Worm (Caenorhabditis elegans): ENCODE measurements around the gene acbp-5.

Gene acbp-5

DNA sequence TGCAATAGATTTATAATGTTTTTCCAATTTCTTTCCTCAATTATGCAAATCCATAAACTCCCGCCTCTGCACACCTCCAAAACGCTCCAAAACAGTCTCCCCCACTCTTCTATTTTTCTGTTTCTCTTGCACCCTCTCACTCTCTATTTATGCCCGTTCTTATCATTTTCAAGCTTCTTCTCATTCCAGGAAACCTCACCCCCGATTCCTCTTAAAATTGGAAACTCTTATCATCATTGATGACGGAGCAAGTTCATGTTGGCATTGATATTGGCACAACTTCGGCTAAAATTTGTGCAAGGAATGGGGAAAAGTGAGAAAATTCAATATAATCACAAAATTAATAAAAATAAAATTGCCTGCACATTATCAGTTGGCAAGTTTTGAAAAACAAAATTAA is 33.7 kb downstream of the acbp-5 start, which contains the start of gene shpk-1:
Gene shpk-1, plus strand, starts transcription at position 188 of the 400 bp plus-strand sequence.
- TF ChIP-seq aptf-3 (GFP tag; IDR thresholded peaks at IDR 0.05) = no peak
- 0 out of 2 replicates have a peak, but pooled peaks have one; percentile 22 for TF ChIP-seq B0336.3 (GFP tag; IDR thresholded peaks at IDR 0.05)
- TF ChIP-seq F57A8.1 (GFP tag; optimal IDR thresholded peaks at IDR 0.05) = no peak
- TF ChIP-seq mes-4 (tag; optimal IDR thresholded peaks at IDR 0.05) = no peak
- no peak for TF ChIP-seq ztf-18 (tag; optimal IDR thresholded peaks at IDR 0.05)
- TF ChIP-seq hlh-12 (tag; optimal IDR thresholded peaks at IDR 0.05) = no peak
- peak; percentile 32 for TF ChIP-seq tbp1 (GFP tag; optimal IDR thresholded peaks at IDR 0.05)
- TF ChIP-seq athp-1 (tag; optimal IDR thresholded peaks at IDR 0.05) = no peak
- TF ChIP-seq egl-44 (GFP tag; IDR thresholded peaks at IDR 0.05) = 0 out of 2 replicates have a peak, but pooled peaks have one; percentile 30
- TF ChIP-seq nfyb-1 (GFP tag; IDR thresholded peaks at IDR 0.05) = peak; percentile 64; the same call in 1 of the 2 replicates
- peak; percentile 81 for TF ChIP-seq nhr-80 (tag; optimal IDR thresholded peaks at IDR 0.05)
- TF ChIP-seq him-1 (tag; optimal IDR thresholded peaks at IDR 0.05) = no peak
- peak; percentile 77 for TF ChIP-seq atf-7 (tag; optimal IDR thresholded peaks at IDR 0.05)
- TF ChIP-seq ceh-100 (GFP tag; IDR thresholded peaks at IDR 0.05) = no peak
- TF ChIP-seq hmg-1.2 (GFP tag; IDR thresholded peaks at IDR 0.05) = no peak
- peak; percentile 74 to 83 for TF ChIP-seq let-607 (tag; optimal IDR thresholded peaks at IDR 0.05)
- TF ChIP-seq dox-1 (GFP tag; IDR thresholded peaks at IDR 0.05) = 0 out of 2 replicates have a peak, but pooled peaks have one; percentile 37
- TF ChIP-seq rcor-1 (GFP tag; IDR thresholded peaks at IDR 0.05) = no peak
- no peak for TF ChIP-seq Y95B8A.8 (GFP tag; IDR thresholded peaks at IDR 0.05)
- no peak for TF ChIP-seq nhr-120 (GFP tag; IDR thresholded peaks at IDR 0.05)

DNA sequence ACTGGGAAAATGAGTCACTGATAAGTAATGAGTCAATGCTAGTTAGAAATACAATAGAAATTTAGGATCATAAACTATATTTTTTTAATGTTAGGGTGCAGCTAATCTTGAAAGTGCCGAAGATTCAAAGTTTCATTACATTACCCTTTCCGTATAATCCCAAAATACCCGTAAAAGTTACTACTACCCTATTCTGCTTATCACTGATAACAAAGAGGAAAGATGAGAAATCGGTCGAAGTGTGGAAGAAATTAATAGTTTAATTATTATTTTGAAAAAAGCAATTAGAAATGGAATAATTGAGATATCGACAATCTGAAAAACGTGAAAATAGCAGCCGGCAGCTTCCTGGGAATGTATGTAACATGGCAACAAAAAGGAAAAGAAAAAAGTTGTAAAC is 34.6 kb downstream of the acbp-5 start:
- TF ChIP-seq Y79H2A.3 (GFP tag; conservative IDR thresholded peaks at IDR 0.05) = no peak
- no peak for TF ChIP-seq nhr-120 (GFP tag; IDR thresholded peaks at IDR 0.05)
- TF ChIP-seq B0019.2 (GFP tag; conservative IDR thresholded peaks at IDR 0.05) = no peak

DNA sequence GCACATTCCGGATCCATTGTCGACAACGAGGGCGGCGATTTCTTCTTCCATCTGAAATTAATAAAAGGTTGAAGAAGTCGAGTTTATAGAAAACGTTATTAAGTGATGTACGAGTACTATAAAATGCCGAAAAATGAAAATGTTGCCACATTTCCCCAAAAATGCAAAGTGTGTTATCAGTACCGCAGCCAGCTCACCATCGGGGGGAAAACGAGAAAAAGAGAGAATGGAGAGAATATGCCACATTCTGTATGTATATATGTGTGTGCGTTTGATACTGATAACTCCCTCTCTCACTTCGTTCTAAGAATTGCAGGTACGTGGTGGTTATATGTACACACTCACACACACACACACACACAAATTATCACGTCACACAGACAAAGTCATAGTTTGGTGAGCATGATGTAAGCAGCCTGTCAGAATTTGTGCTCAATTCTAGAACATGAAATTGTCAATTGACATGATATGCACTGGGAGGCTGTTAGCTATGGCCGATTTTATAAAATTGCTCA is 35.4 kb downstream of the acbp-5 start, which contains the start of gene act-5:
Gene act-5, minus strand, starts transcription at position 51 of the 515 bp plus-strand sequence.
- no peak for TF ChIP-seq D2030.7 (GFP tag; IDR thresholded peaks at IDR 0.05)
- no peak for TF ChIP-seq ama-1 (optimal IDR thresholded peaks at IDR 0.05)
- no peak for TF ChIP-seq ama-1 (GFP tag; optimal IDR thresholded peaks at IDR 0.05)
- peak; percentile 35 for TF ChIP-seq tbp1 (GFP tag; optimal IDR thresholded peaks at IDR 0.05)
- peak; percentile 11 to 82 for TF ChIP-seq let-607 (tag; optimal IDR thresholded peaks at IDR 0.05)
- TF ChIP-seq nhr-80 (tag; optimal IDR thresholded peaks at IDR 0.05) = peak; percentile 87
- TF ChIP-seq unc-62 (GFP tag; optimal IDR thresholded peaks at IDR 0.05) = peak; percentile 17
- TF ChIP-seq madf-10 (tag; optimal IDR thresholded peaks at IDR 0.05) = peak; percentile 24
- peak; percentile 77 for TF ChIP-seq atf-7 (tag; optimal IDR thresholded peaks at IDR 0.05)
- no peak for TF ChIP-seq aptf-2 (GFP tag; conservative IDR thresholded peaks at IDR 0.05)
- 0 out of 2 replicates have a peak, but pooled peaks have one; percentile 9 for TF ChIP-seq dox-1 (GFP tag; IDR thresholded peaks at IDR 0.05)
- peak; percentile 38 for TF ChIP-seq F23B12.7 (tag; optimal IDR thresholded peaks at IDR 0.05; ENCODE audit: insufficient read depth)
- TF ChIP-seq ets-4 (GFP tag; optimal IDR thresholded peaks at IDR 0.05) = peak; percentile 53
- TF ChIP-seq cebp-1 (GFP tag; IDR thresholded peaks at IDR 0.05) = no peak
- peak; percentile 5 for TF ChIP-seq cebp-1 (tag; optimal IDR thresholded peaks at IDR 0.05)
- TF ChIP-seq F57C9.4 (tag; optimal IDR thresholded peaks at IDR 0.05) = no peak
- TF ChIP-seq ztf-22 (GFP tag; optimal IDR thresholded peaks at IDR 0.05) = peak; percentile 4

DNA sequence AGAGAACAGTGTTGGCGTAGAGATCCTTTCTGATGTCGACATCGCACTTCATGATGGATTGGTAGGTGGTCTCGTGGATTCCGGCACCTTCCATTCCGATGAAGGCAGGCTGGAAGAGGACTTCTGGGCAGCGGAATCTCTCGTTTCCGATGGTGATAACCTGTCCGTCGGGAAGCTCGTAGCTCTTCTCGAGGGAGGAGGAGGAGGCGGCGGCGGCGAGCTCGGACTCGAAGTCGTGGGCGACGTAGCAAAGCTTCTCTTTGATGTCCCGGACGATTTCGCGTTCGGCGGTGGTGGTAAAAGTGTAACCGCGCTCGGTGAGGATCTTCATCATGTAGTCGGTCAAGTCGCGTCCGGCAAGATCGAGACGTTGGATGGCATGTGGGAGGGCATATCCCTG is 36.7 kb downstream of the acbp-5 start:
- TF ChIP-seq zfh-2 (GFP tag; conservative IDR thresholded peaks at IDR 0.05) = peak; percentile 85
- TF ChIP-seq lin-40 (tag; optimal IDR thresholded peaks at IDR 0.05) = no peak
- TF ChIP-seq cebp-2 (GFP tag; IDR thresholded peaks at IDR 0.05) = 0 out of 2 replicates have a peak, but pooled peaks have one; percentile 36
- peak; percentile 64; the same call in 1 of the 2 replicates for TF ChIP-seq egrh-3 (GFP tag; IDR thresholded peaks at IDR 0.05)

Measured in whole organism, young adult.